Worm (Caenorhabditis elegans): ENCODE measurements around the gene ZK512.1.
A peak's percentile ranks its signal among the peaks of the same experiment; 100 is the strongest.

Gene ZK512.1

DNA sequence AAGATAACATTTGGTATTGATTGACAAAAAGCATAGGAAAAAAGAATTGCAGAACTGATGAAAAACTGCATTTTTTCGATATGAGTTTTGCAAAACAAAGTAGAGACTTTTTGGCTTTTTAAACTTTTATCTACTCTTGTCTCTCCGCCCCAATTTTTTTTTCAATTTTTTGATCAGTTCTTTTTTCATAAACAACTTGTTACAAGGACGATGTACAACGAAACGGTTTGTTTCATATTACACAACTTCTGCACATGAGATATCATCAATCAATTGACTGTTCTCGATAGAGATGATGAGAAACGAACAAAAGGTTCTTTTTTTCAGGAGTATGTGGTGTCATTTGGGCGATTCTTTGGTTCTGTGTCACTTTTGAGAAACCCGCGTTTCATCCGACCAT lies 23.9 kb downstream of the ZK512.1 start, which contains the start of gene ZK512.7:
TSS of gene ZK512.7 (minus strand) at position 101 of the 400 bp plus-strand sequence.
- no peak for TF ChIP-seq zag-1 (tag; optimal IDR thresholded peaks at IDR 0.05)
- TF ChIP-seq nhr-237 (tag; optimal IDR thresholded peaks at IDR 0.05) = no peak
- no peak for TF ChIP-seq elt-1 (tag; optimal IDR thresholded peaks at IDR 0.05)
- no peak for TF ChIP-seq fkh-10 (GFP tag; optimal IDR thresholded peaks at IDR 0.05)
- TF ChIP-seq hmg-11 (tag; optimal IDR thresholded peaks at IDR 0.05) = no peak
- no peak for TF ChIP-seq daf-12 (tag; optimal IDR thresholded peaks at IDR 0.05)
- no peak for TF ChIP-seq egl-27 (tag; optimal IDR thresholded peaks at IDR 0.05)
- no peak for TF ChIP-seq pha-4 (tag; optimal IDR thresholded peaks at IDR 0.05)
- no peak for TF ChIP-seq elt-3 (tag; optimal IDR thresholded peaks at IDR 0.05)
- TF ChIP-seq mml-1 (tag; optimal IDR thresholded peaks at IDR 0.05) = no peak
- TF ChIP-seq nhr-76 (tag; optimal IDR thresholded peaks at IDR 0.05) = no peak
- no peak for TF ChIP-seq unc-62 (GFP tag; optimal IDR thresholded peaks at IDR 0.05)
- TF ChIP-seq ceh-9 (tag; optimal IDR thresholded peaks at IDR 0.05) = no peak
- TF ChIP-seq unc-39 (tag; optimal IDR thresholded peaks at IDR 0.05) = no peak
- TF ChIP-seq sea-2 (GFP tag; optimal IDR thresholded peaks at IDR 0.05) = no peak
- TF ChIP-seq elt-2 (tag; optimal IDR thresholded peaks at IDR 0.05) = no peak
- no peak for TF ChIP-seq ceh-16 (tag; optimal IDR thresholded peaks at IDR 0.05)
- TF ChIP-seq eor-1 (tag; optimal IDR thresholded peaks at IDR 0.05) = no peak

DNA sequence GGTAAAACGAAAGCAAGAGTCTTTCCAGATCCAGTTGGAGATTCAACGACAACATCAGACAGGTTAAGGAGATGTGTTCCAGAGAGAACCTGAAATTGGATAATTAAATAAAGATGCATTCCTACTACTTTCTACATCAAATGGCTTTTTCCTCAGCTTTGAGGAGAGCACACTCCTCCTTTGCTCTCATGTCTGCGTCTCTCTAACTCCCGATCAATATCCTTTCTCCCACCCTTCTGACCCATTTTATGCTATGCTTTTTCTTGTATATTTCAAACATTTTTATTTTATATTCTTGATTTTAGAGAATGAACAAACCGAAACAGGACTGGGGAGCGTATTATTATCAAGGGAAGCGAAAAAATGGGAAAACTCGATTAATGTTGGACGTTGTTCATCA lies 29.2 kb downstream of the ZK512.1 start, which contains the start of gene ZK512.11:
TSS of gene ZK512.11 (plus strand) at position 301 of the 400 bp plus-strand sequence.
- TF ChIP-seq fos-1 (tag; optimal IDR thresholded peaks at IDR 0.05) (no peak), ceh-82 (tag; optimal IDR thresholded peaks at IDR 0.05) (no peak), ZK546.5 (tag; optimal IDR thresholded peaks at IDR 0.05) (no peak), fkh-10 (GFP tag; optimal IDR thresholded peaks at IDR 0.05) (no peak), nfya-1 (tag; optimal IDR thresholded peaks at IDR 0.05; ENCODE audit: insufficient read depth) (peak; percentile 11), lsy-12 (tag; optimal IDR thresholded peaks at IDR 0.05) (no peak), R02D3.7 (tag; optimal IDR thresholded peaks at IDR 0.05) (no peak), hmg-11 (tag; optimal IDR thresholded peaks at IDR 0.05) (peak; percentile 7)

DNA sequence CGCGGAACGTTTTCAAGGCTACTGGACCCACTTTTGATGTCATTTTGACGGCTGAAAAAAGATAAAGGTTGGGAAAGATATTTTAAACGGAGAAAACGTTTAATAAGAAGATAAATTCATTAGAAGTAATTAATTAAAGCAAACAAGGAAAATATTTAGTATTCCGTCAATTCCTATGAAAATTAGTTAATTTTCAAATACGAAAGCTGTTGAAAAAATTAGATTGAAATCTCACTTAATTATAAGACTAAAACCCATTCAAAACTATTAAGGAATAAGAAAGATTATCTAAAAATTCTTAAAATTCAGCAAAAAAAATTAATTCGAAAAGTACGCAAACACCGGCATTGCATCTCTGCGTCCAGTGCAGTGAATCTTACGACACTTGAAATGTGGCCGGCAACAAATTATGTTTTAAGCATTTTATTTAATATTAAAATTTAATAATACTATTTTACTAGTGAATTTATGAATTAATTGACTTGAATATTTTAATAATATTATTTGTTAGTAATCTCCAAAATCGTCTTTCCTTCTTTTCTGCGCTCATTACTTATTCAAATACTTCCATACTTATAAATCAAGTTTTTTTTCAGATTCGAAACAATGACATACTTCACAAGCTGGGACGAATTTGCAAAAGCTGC lies 30.1 kb downstream of the ZK512.1 start, which contains the start of the genes ZK512.2 and ZK512.4:
TSS of gene ZK512.2 (minus strand) at position 51 of the 647 bp plus-strand sequence.
TSS of gene ZK512.4 (plus strand) at position 597 of the 647 bp plus-strand sequence.
- TF ChIP-seq pha-4 (tag; optimal IDR thresholded peaks at IDR 0.05) = peak; percentile 52
- TF ChIP-seq snpc-4 (tag; optimal IDR thresholded peaks at IDR 0.05) = no peak

DNA sequence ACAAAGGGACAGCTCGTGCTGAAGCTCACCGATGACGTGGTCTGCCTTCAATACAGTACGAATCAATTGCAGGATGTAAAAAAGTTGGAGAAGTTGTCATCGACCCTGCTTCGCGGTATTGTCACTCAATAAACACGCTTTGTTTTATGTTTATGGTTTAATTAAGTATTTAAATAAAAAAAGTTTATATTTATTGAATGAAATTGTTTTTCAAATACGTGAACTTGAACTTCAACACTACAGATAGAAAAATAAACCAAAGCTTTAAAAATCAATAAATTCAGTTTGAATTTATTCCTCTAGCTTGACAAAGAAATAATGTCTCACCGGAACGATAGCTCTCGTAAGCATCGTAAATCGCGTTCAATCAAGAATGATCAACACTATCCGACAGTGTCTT lies 31.0 kb downstream of the ZK512.1 start, which contains the start of gene ZK512.8:
TSS of gene ZK512.8 (plus strand) at position 301 of the 400 bp plus-strand sequence.
- TF ChIP-seq ceh-9 (tag; optimal IDR thresholded peaks at IDR 0.05) (no peak), unc-39 (tag; optimal IDR thresholded peaks at IDR 0.05) (no peak), ztf-11 (tag; optimal IDR thresholded peaks at IDR 0.05) (no peak), mml-1 (tag; optimal IDR thresholded peaks at IDR 0.05) (no peak), nhr-76 (tag; optimal IDR thresholded peaks at IDR 0.05) (no peak), egl-27 (tag; optimal IDR thresholded peaks at IDR 0.05) (no peak), ztf-4 (tag; optimal IDR thresholded peaks at IDR 0.05) (no peak), lin-39 (tag; optimal IDR thresholded peaks at IDR 0.05) (no peak), hmg-11 (tag; optimal IDR thresholded peaks at IDR 0.05) (no peak), elt-2 (tag; optimal IDR thresholded peaks at IDR 0.05) (no peak), nhr-67 (tag; optimal IDR thresholded peaks at IDR 0.05) (no peak), jun-1 (tag; optimal IDR thresholded peaks at IDR 0.05) (no peak), zag-1 (tag; optimal IDR thresholded peaks at IDR 0.05) (no peak), tbx-2 (tag; optimal IDR thresholded peaks at IDR 0.05) (no peak), nhr-43 (tag; optimal IDR thresholded peaks at IDR 0.05; ENCODE audit: poor library complexity, severe bottlenecking) (no peak), ceh-28 (tag; optimal IDR thresholded peaks at IDR 0.05) (no peak), eor-1 (tag; optimal IDR thresholded peaks at IDR 0.05) (no peak), unc-62 (GFP tag; optimal IDR thresholded peaks at IDR 0.05) (no peak)

DNA sequence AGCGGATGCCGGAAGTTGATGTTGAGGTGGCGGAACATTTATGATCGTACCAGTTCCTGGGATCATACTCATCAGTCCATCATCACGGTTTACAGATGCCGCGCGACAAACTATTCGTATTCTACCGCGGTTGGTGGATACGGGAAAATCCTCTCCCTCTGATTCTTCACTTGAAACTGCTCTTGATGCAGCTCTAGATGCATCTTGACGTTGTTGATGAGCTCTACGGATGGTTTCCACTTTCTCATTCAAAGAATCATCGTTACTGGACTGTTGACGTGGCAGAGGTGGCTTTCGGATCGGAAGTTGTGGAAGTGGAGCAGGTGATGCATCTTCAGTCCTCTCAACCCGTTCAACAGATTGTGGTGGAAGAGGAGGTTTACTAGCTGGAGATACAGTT lies 34.4 kb downstream of the ZK512.1 start:
- TF ChIP-seq unc-39 (tag; optimal IDR thresholded peaks at IDR 0.05) (no peak), fkh-2 (tag; optimal IDR thresholded peaks at IDR 0.05) (no peak), egl-5 (tag; optimal IDR thresholded peaks at IDR 0.05) (no peak), elt-2 (tag; optimal IDR thresholded peaks at IDR 0.05) (no peak), lin-39 (tag; optimal IDR thresholded peaks at IDR 0.05) (no peak), R02D3.7 (tag; optimal IDR thresholded peaks at IDR 0.05) (no peak)

Measured in whole organism, L3 larva.